Worm (Caenorhabditis elegans): ENCODE data around the gene R74.2.
A peak's percentile ranks its signal among the peaks of the same experiment; 100 is the strongest.

The R74.2 gene

ce11 chrIII:4237660-4238059, 49.7 kb downstream of the R74.2 start (continued):
- peak; percentile 96 for TF ChIP-seq mep-1 (tag; optimal IDR thresholded peaks at IDR 0.05)
- TF ChIP-seq nhr-77 (tag; optimal IDR thresholded peaks at IDR 0.05): peak; percentile 81
- no peak for TF ChIP-seq lin-15B (tag; optimal IDR thresholded peaks at IDR 0.05)
- no peak for TF ChIP-seq tag-97 (GFP tag; IDR thresholded peaks at IDR 0.05)
- peak; percentile 71 for TF ChIP-seq T20F7.1 (GFP tag; optimal IDR thresholded peaks at IDR 0.05)
- TF ChIP-seq unc-39 (tag; optimal IDR thresholded peaks at IDR 0.05): no peak
- TF ChIP-seq ceh-32 (tag; optimal IDR thresholded peaks at IDR 0.05; ENCODE audit: poor library complexity): peak; percentile 32
- peak; percentile 100 for TF ChIP-seq nhr-11 (tag; optimal IDR thresholded peaks at IDR 0.05)
- peak; percentile 67 to 74 for TF ChIP-seq daf-16 (GFP tag; optimal IDR thresholded peaks at IDR 0.05)
- TF ChIP-seq daf-16 (tag; optimal IDR thresholded peaks at IDR 0.05): peak; percentile 93
- peak; percentile 72; the same call in 1 of the 2 replicates for TF ChIP-seq dmd-8 (GFP tag; IDR thresholded peaks at IDR 0.05)
- TF ChIP-seq lin-1 (GFP tag; IDR thresholded peaks at IDR 0.05): peak; percentile 91
- TF ChIP-seq D1046.2 (GFP tag; IDR thresholded peaks at IDR 0.05): no peak
- peak; percentile 67 for TF ChIP-seq mdt-29 (GFP tag; IDR thresholded peaks at IDR 0.05)
- TF ChIP-seq F37D6.2 (tag; optimal IDR thresholded peaks at IDR 0.05): peak; percentile 68
- peak; percentile 42 for TF ChIP-seq egl-27 (tag; optimal IDR thresholded peaks at IDR 0.05)
- peak; percentile 99 for TF ChIP-seq hlh-11 (tag; optimal IDR thresholded peaks at IDR 0.05)
- no peak for TF ChIP-seq Y5F2A.4 (GFP tag; optimal IDR thresholded peaks at IDR 0.05)
- TF ChIP-seq nhr-25 (tag; optimal IDR thresholded peaks at IDR 0.05; ENCODE audit: borderline replicate concordance, insufficient read depth): peak; percentile 93
- peak; percentile 87 for TF ChIP-seq gei-8 (GFP tag; optimal IDR thresholded peaks at IDR 0.05)
- peak; percentile 65; the same call in 1 of the 2 replicates for TF ChIP-seq php-3 (GFP tag; IDR thresholded peaks at IDR 0.05)
- TF ChIP-seq ZK337.2 (GFP tag; IDR thresholded peaks at IDR 0.05): no peak
- TF ChIP-seq daf-12 (tag; optimal IDR thresholded peaks at IDR 0.05): no peak
- TF ChIP-seq spr-3 (GFP tag; optimal IDR thresholded peaks at IDR 0.05): peak; percentile 20
- peak; percentile 57; the same call in 1 of the 2 replicates for TF ChIP-seq set-16 (GFP tag; IDR thresholded peaks at IDR 0.05)
- no peak for TF ChIP-seq Y75B8A.6 (GFP tag; IDR thresholded peaks at IDR 0.05)
- no peak for TF ChIP-seq ceh-44 (GFP tag; IDR thresholded peaks at IDR 0.05)
- no peak for TF ChIP-seq F26F4.8 (GFP tag; conservative IDR thresholded peaks at IDR 0.05)
- TF ChIP-seq nhr-111 (GFP tag; optimal IDR thresholded peaks at IDR 0.05): no peak
- TF ChIP-seq Y105C5A.15 (GFP tag; IDR thresholded peaks at IDR 0.05): no peak
- TF ChIP-seq dpl-1 (GFP tag; optimal IDR thresholded peaks at IDR 0.05): peak; percentile 64
- no peak for TF ChIP-seq zip-11 (GFP tag; IDR thresholded peaks at IDR 0.05)
- no peak for TF ChIP-seq F10B5.3 (tag; optimal IDR thresholded peaks at IDR 0.05)
- peak; percentile 91 to 99 for TF ChIP-seq mdl-1 (tag; optimal IDR thresholded peaks at IDR 0.05)
- TF ChIP-seq dve-1 (tag; optimal IDR thresholded peaks at IDR 0.05; ENCODE audit: insufficient read depth): peak; percentile 97
- TF ChIP-seq T26A8.4 (GFP tag; IDR thresholded peaks at IDR 0.05): peak; percentile 76
- TF ChIP-seq zfp-2 (tag; optimal IDR thresholded peaks at IDR 0.05): no peak
- no peak for TF ChIP-seq ces-1 (GFP tag; optimal IDR thresholded peaks at IDR 0.05)
- peak; percentile 80 for TF ChIP-seq nhr-10 (tag; optimal IDR thresholded peaks at IDR 0.05)
- TF ChIP-seq lir-3 (tag; optimal IDR thresholded peaks at IDR 0.05): no peak
- peak; percentile 48 to 90 for TF ChIP-seq hif-1 (tag; optimal IDR thresholded peaks at IDR 0.05)
- peak; percentile 84 to 89 for TF ChIP-seq lsy-2 (tag; optimal IDR thresholded peaks at IDR 0.05)
- TF ChIP-seq ztf-7 (tag; optimal IDR thresholded peaks at IDR 0.05): peak; percentile 74
- peak; percentile 81 for TF ChIP-seq hmg-1.1 (GFP tag; IDR thresholded peaks at IDR 0.05)
- peak; percentile 70 for TF ChIP-seq duxl-1 (tag; optimal IDR thresholded peaks at IDR 0.05; ENCODE audit: poor library complexity)
- peak; percentile 100 for TF ChIP-seq nhr-28 (tag; optimal IDR thresholded peaks at IDR 0.05)
- 0 out of 2 replicates have a peak, but pooled peaks have one; percentile 31 for TF ChIP-seq lin-29 (GFP tag; IDR thresholded peaks at IDR 0.05)
- TF ChIP-seq ctbp-1 (GFP tag; IDR thresholded peaks at IDR 0.05): peak; percentile 89
- peak; percentile 70; the same call in 1 of the 2 replicates for TF ChIP-seq madf-9 (GFP tag; conservative IDR thresholded peaks at IDR 0.05)
- no peak for TF ChIP-seq F49E8.2 (tag; optimal IDR thresholded peaks at IDR 0.05; ENCODE audit: borderline replicate concordance)
- peak; percentile 70; the same call in 1 of the 2 replicates for TF ChIP-seq nhr-41 (GFP tag; IDR thresholded peaks at IDR 0.05)
